Fruit fly (Drosophila melanogaster) whole organism, prepupa: ENCODE results near the gene RhoGAP5A.
A peak's percentile ranks its signal among the peaks of the same experiment; 100 is the strongest.

Experiments used
- CG11902 ChIP-seq: fragments of 200-800 bp; sonication (Bioruptor generic); optimal IDR thresholded peaks from 3 replicates; lab custom pipeline; 2016; ENCODE audit warnings: missing biosample characterization, missing genetic modification characterization
- CG4318 ChIP-seq: fragments of 200-800 bp; sonication (Bioruptor generic); optimal IDR thresholded peaks from 3 replicates; lab custom pipeline; 2017; ENCODE audit warnings: missing biosample characterization, mild to moderate bottlenecking, missing genetic modification characterization
- CG6276 ChIP-seq: fragments of 200-800 bp; sonication (Bioruptor generic); optimal IDR thresholded peaks from 2 replicates; lab custom pipeline; 2017; ENCODE audit warnings: missing biosample characterization, mild to moderate bottlenecking, missing genetic modification characterization
- Ets21C ChIP-seq: fragments of 200-800 bp; sonication (Bioruptor generic); optimal IDR thresholded peaks from 3 replicates; lab custom pipeline; 2016; ENCODE audit warnings: missing biosample characterization, missing genetic modification characterization
- Hr39 ChIP-seq: fragments of 200-800 bp; sonication (Bioruptor generic); optimal IDR thresholded peaks from 2 replicates; lab custom pipeline; 2016; ENCODE audit warnings: missing biosample characterization, missing genetic modification characterization
- net ChIP-seq: fragments of 200-800 bp; sonication (Bioruptor generic); optimal IDR thresholded peaks from 3 replicates; lab custom pipeline; 2016; ENCODE audit warnings: missing biosample characterization, missing genetic modification characterization

DNA sequence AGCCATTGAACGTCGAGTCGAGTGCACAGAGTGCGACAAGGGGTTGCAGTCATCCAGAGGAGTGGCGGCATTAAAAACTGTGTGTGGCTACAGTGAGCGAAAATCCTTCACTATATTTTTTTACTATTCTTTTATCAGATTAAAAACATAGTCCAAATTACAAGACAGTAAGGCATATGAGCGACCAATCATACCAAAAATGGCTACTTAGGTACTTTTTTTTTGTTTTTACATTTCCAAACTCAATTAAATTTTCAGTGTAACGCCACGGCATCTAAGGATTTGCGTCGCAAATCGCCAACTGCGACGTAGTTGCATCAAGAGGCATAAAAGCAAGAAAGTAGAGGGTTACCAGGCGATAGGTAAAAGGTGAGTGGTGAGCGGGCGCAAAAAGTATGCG is 20.5 kb upstream of the RhoGAP5A start:
- TF ChIP-seq Ets21C (GFP tag; lab: Kevin White, UChicago) = no peak
- peak; percentile 9 for TF ChIP-seq CG6276 (GFP tag; lab: Kevin White, UChicago)
- no peak for TF ChIP-seq CG4318 (GFP tag; lab: Kevin White, UChicago)
- TF ChIP-seq CG11902 (GFP tag; lab: Kevin White, UChicago) = peak; percentile 12
- TF ChIP-seq net (GFP tag; lab: Kevin White, UChicago) = no peak
- TF ChIP-seq Hr39 = peak; percentile 33
